Fruit fly (Drosophila melanogaster): Measurements from ENCODE around the gene CG32532.

CG32532 gene

dm6 chrX:19494830-19495610 lies 52.3 kb downstream of the CG32532 start, which contains the start of the genes ksh, CG14200 and Pfrx (continued):
- TF ChIP-seq Atf6 (GFP tag; IDR thresholded peaks at IDR 0.05) (no peak), Sry-δ (GFP tag; optimal IDR thresholded peaks at IDR 0.05) (peak; percentile 97), Antp (GFP tag; optimal IDR thresholded peaks at IDR 0.05) (peak; percentile 35), CG17328 (GFP tag; IDR thresholded peaks at IDR 0.05) (no peak), tna (GFP tag; IDR thresholded peaks at IDR 0.05; ENCODE audit: partially characterized antibody) (peak; percentile 89), CG2129 (GFP tag; IDR thresholded peaks at IDR 0.05; ENCODE audit: partially characterized antibody) (peak; percentile 59), nau (GFP tag; optimal IDR thresholded peaks at IDR 0.05) (no peak), ftz-f1 (GFP tag; optimal IDR thresholded peaks at IDR 0.05) (no peak), lmd (GFP tag; IDR thresholded peaks at IDR 0.05) (no peak), ro (GFP tag; IDR thresholded peaks at IDR 0.05) (no peak), CG6689 (GFP tag; IDR thresholded peaks at IDR 0.05) (no peak), insv (GFP tag; optimal IDR thresholded peaks at IDR 0.05) (peak in 1 of 2 experiments; percentile 14), E2f2 (GFP tag; IDR thresholded peaks at IDR 0.05) (peak; percentile 45), slou (GFP tag; optimal IDR thresholded peaks at IDR 0.05) (no peak), lola (GFP tag; optimal IDR thresholded peaks at IDR 0.05) (no peak), CG10274 (GFP tag; optimal IDR thresholded peaks at IDR 0.05) (no peak), Dfd (GFP tag; optimal IDR thresholded peaks at IDR 0.05) (no peak), Hmr (GFP tag; optimal IDR thresholded peaks at IDR 0.05) (no peak), CG14014 (GFP tag; IDR thresholded peaks at IDR 0.05) (no peak), B-H2 (GFP tag; optimal IDR thresholded peaks at IDR 0.05) (no peak), sd (tag; optimal IDR thresholded peaks at IDR 0.05) (no peak), CG1832 (GFP tag; optimal IDR thresholded peaks at IDR 0.05) (no peak), odd (GFP tag; optimal IDR thresholded peaks at IDR 0.05) (no peak), Opbp (GFP tag; IDR thresholded peaks at IDR 0.05; ENCODE audit: partially characterized antibody) (peak; percentile 92), Dad (GFP tag; optimal IDR thresholded peaks at IDR 0.05) (no peak), Hr39 (optimal IDR thresholded peaks at IDR 0.05) (no peak), CG12155 (GFP tag; optimal IDR thresholded peaks at IDR 0.05) (no peak), CG10366 (GFP tag; IDR thresholded peaks at IDR 0.05) (no peak), ind (GFP tag; optimal IDR thresholded peaks at IDR 0.05) (no peak), CG31388 (GFP tag; optimal IDR thresholded peaks at IDR 0.05) (no peak), exex (tag; optimal IDR thresholded peaks at IDR 0.05) (no peak), Gug (GFP tag; IDR thresholded peaks at IDR 0.05) (peak; percentile 12; the same call in 1 of the 4 replicates), zf30C (GFP tag; optimal IDR thresholded peaks at IDR 0.05) (no peak), HmgD (GFP tag; optimal IDR thresholded peaks at IDR 0.05) (peak; percentile 65), Dip3 (GFP tag; optimal IDR thresholded peaks at IDR 0.05) (peak; percentile 47), bbx (GFP tag; IDR thresholded peaks at IDR 0.05; ENCODE audit: partially characterized antibody) (peak; percentile 97), mam (GFP tag; optimal IDR thresholded peaks at IDR 0.05) (peak; percentile 34), CG6813 (GFP tag; optimal IDR thresholded peaks at IDR 0.05) (no peak), Neu2 (GFP tag; optimal IDR thresholded peaks at IDR 0.05; ENCODE audit: borderline replicate concordance) (no peak), salm (tag; optimal IDR thresholded peaks at IDR 0.05) (no peak), dimm (GFP tag; IDR thresholded peaks at IDR 0.05) (no peak), gsb (GFP tag; IDR thresholded peaks at IDR 0.05) (no peak), cwo (GFP tag; optimal IDR thresholded peaks at IDR 0.05) (no peak), CG8388 (GFP tag; optimal IDR thresholded peaks at IDR 0.05) (no peak), gt (GFP tag; IDR thresholded peaks at IDR 0.05) (no peak), Ets65A (GFP tag) (peak; percentile 30), CG15514 (GFP tag; optimal IDR thresholded peaks at IDR 0.05) (peak; percentile 98), CG2712 (tag; optimal IDR thresholded peaks at IDR 0.05) (peak; percentile 18), nom (GFP tag; optimal IDR thresholded peaks at IDR 0.05) (no peak), fd3F (GFP tag; optimal IDR thresholded peaks at IDR 0.05) (no peak)

All from whole organism, embryonic.